Fruit fly (Drosophila melanogaster) whole organism, embryonic: Measurements from ENCODE around the gene CycC.
A peak's percentile ranks its signal among the peaks of the same experiment; 100 is the strongest.

Experiments
- Ada2b ChIP-seq: fragments of 200-800 bp; sonication (Bioruptor generic); IDR thresholded peaks from 2 replicates; pipeline ENCODE4 v1.3.6; 2022; ENCODE audit warnings: missing biosample characterization, missing genetic modification characterization
- Antp ChIP-seq: fragments of 200-800 bp; sonication (Bioruptor generic); optimal IDR thresholded peaks from 3 replicates; lab custom pipeline; 2016; ENCODE audit warnings: missing biosample characterization, missing genetic modification characterization
- Atf-2 ChIP-seq: fragments of 200-800 bp; sonication (Bioruptor generic); optimal IDR thresholded peaks from 2 replicates; lab custom pipeline; 2016; ENCODE audit warnings: missing biosample characterization, missing genetic modification characterization
- CG10321 ChIP-seq: fragments of 200-800 bp; sonication (Bioruptor generic); IDR thresholded peaks from 2 replicates; pipeline ENCODE4 v1.3.6; 2022; ENCODE audit warnings: missing biosample characterization, missing genetic modification characterization
- CG11085 ChIP-seq: fragments of 200-800 bp; sonication (Bioruptor generic); IDR thresholded peaks from 2 replicates; pipeline ENCODE4 v1.3.6; 2022; ENCODE audit warnings: missing biosample characterization, missing genetic modification characterization
- CG11093 ChIP-seq: fragments of 200-800 bp; sonication (Bioruptor generic); IDR thresholded peaks from 3 replicates; pipeline ENCODE4 v1.3.6; 2022; ENCODE audit warnings: missing biosample characterization, missing genetic modification characterization
- CG11398 ChIP-seq: fragments of 200-800 bp; sonication (Bioruptor generic); optimal IDR thresholded peaks from 2 replicates; lab custom pipeline; 2016; ENCODE audit warnings: missing biosample characterization, missing genetic modification characterization
- CG1233 ChIP-seq: fragments of 200-800 bp; sonication (Bioruptor generic); optimal IDR thresholded peaks from 4 replicates; lab custom pipeline; 2018; ENCODE audit warnings: missing biosample characterization, mild to moderate bottlenecking, missing genetic modification characterization
- CG13775 ChIP-seq: fragments of 200-800 bp; sonication (Bioruptor generic); optimal IDR thresholded peaks from 3 replicates; lab custom pipeline; 2017; ENCODE audit warnings: missing biosample characterization, mild to moderate bottlenecking, missing genetic modification characterization
- CG2116 ChIP-seq: fragments of 200-800 bp; sonication (Bioruptor generic); optimal IDR thresholded peaks from 3 replicates; lab custom pipeline; 2018; ENCODE audit warnings: missing biosample characterization, mild to moderate bottlenecking, missing genetic modification characterization
- CG30403 ChIP-seq: fragments of 200-800 bp; sonication (Bioruptor generic); optimal IDR thresholded peaks from 3 replicates; lab custom pipeline; 2016; ENCODE audit warnings: missing biosample characterization, missing genetic modification characterization
- CG31388 ChIP-seq: fragments of 200-800 bp; sonication (Bioruptor generic); optimal IDR thresholded peaks from 2 replicates; lab custom pipeline; 2016; ENCODE audit warnings: missing biosample characterization, missing genetic modification characterization
- CG34224 ChIP-seq: fragments of 200-800 bp; sonication (Bioruptor generic); IDR thresholded peaks from 3 replicates; pipeline ENCODE4 v1.3.6; 2022; ENCODE audit warnings: missing biosample characterization, missing genetic modification characterization; ENCODE audit not compliant: partially characterized antibody
- CG34376 ChIP-seq: fragments of 200-800 bp; sonication (Bioruptor generic); optimal IDR thresholded peaks from 2 replicates; lab custom pipeline; 2018; ENCODE audit warnings: missing biosample characterization, mild to moderate bottlenecking, missing genetic modification characterization
- CG7928 ChIP-seq: fragments of 200-800 bp; sonication (Bioruptor generic); optimal IDR thresholded peaks from 2 replicates; lab custom pipeline; 2017; ENCODE audit warnings: missing biosample characterization, mild to moderate bottlenecking, missing genetic modification characterization
- CG7987 ChIP-seq: fragments of 200-800 bp; sonication (Bioruptor generic); optimal IDR thresholded peaks from 2 replicates; lab custom pipeline; 2018; ENCODE audit warnings: missing biosample characterization, mild to moderate bottlenecking, missing genetic modification characterization, moderate library complexity
- CG8388 ChIP-seq: fragments of 200-800 bp; sonication (Bioruptor generic); optimal IDR thresholded peaks from 2 replicates; lab custom pipeline; 2019; ENCODE audit warnings: missing biosample characterization, mild to moderate bottlenecking, missing genetic modification characterization, moderate library complexity
- CG9437 ChIP-seq: fragments of 200-800 bp; sonication (Bioruptor generic); optimal IDR thresholded peaks from 2 replicates; lab custom pipeline; 2018; ENCODE audit warnings: missing biosample characterization, mild to moderate bottlenecking, missing genetic modification characterization
- CG9727 ChIP-seq: fragments of 200-800 bp; sonication (Bioruptor generic); optimal IDR thresholded peaks from 3 replicates; lab custom pipeline; 2017; ENCODE audit warnings: missing biosample characterization, mild to moderate bottlenecking, missing genetic modification characterization
- CG9817 ChIP-seq: fragments of 200-800 bp; sonication (Bioruptor generic); optimal IDR thresholded peaks from 2 replicates; lab custom pipeline; 2018; ENCODE audit warnings: missing biosample characterization, mild to moderate bottlenecking, missing genetic modification characterization, moderate library complexity
- CkIIα-i1 ChIP-seq: fragments of 200-800 bp; sonication (Bioruptor generic); IDR thresholded peaks from 2 replicates; pipeline ENCODE4 v1.3.6; 2022; ENCODE audit warnings: missing biosample characterization, missing genetic modification characterization
- CoRest ChIP-seq: fragments of 200-800 bp; sonication (Bioruptor generic); optimal IDR thresholded peaks from 3 replicates; lab custom pipeline; 2018; ENCODE audit warnings: missing biosample characterization, mild to moderate bottlenecking, missing genetic modification characterization, moderate library complexity
- HLH54F ChIP-seq: fragments of 200-800 bp; sonication (Bioruptor generic); optimal IDR thresholded peaks from 3 replicates; lab custom pipeline; 2016; ENCODE audit warnings: missing biosample characterization, missing genetic modification characterization
- HLHmδ ChIP-seq: fragments of 200-800 bp; sonication (Bioruptor generic); optimal IDR thresholded peaks from 2 replicates; lab custom pipeline; 2018; ENCODE audit warnings: missing biosample characterization, mild to moderate bottlenecking, missing genetic modification characterization, moderate library complexity
- Hand ChIP-seq: fragments of 200-800 bp; sonication (Bioruptor generic); optimal IDR thresholded peaks from 2 replicates; lab custom pipeline; 2017; ENCODE audit warnings: mild to moderate bottlenecking, missing biosample characterization, missing genetic modification reagents, missing genetic modification characterization
- Hey ChIP-seq: fragments of 200-800 bp; sonication (Bioruptor generic); optimal IDR thresholded peaks from 3 replicates; lab custom pipeline; 2018; ENCODE audit warnings: missing biosample characterization, mild to moderate bottlenecking, missing genetic modification characterization
- HmgZ ChIP-seq: fragments of 200-800 bp; sonication (Bioruptor generic); optimal IDR thresholded peaks from 2 replicates; lab custom pipeline; 2018; ENCODE audit warnings: missing biosample characterization, mild to moderate bottlenecking, missing genetic modification characterization
- MBD-R2 ChIP-seq: fragments of 200-800 bp; sonication (Bioruptor generic); IDR thresholded peaks from 2 replicates; pipeline ENCODE4 v1.3.6; 2022; ENCODE audit warnings: missing biosample characterization, missing genetic modification characterization
- PHDP ChIP-seq: fragments of 200-800 bp; sonication (Bioruptor generic); optimal IDR thresholded peaks from 3 replicates; lab custom pipeline; 2018; ENCODE audit warnings: missing biosample characterization, mild to moderate bottlenecking, missing genetic modification characterization, moderate library complexity
- Xbp1 ChIP-seq: fragments of 200-800 bp; sonication (Bioruptor generic); optimal IDR thresholded peaks from 3 replicates; lab custom pipeline; 2016; ENCODE audit warnings: missing biosample characterization, mild to moderate bottlenecking, missing genetic modification characterization
- Xrp1 ChIP-seq: fragments of 200-800 bp; sonication (Bioruptor generic); IDR thresholded peaks from 2 replicates; pipeline ENCODE4 v1.3.6; 2022; ENCODE audit warnings: missing biosample characterization, missing genetic modification characterization
- ara ChIP-seq: fragments of 200-800 bp; sonication (Bioruptor generic); IDR thresholded peaks from 2 replicates; pipeline ENCODE4 v1.3.6; 2022; ENCODE audit warnings: missing biosample characterization, missing genetic modification characterization
- bab2 ChIP-seq: fragments of 200-800 bp; sonication (Bioruptor generic); optimal IDR thresholded peaks from 2 replicates; lab custom pipeline; 2016; ENCODE audit warnings: missing biosample characterization, missing genetic modification characterization
- chm ChIP-seq: fragments of 200-800 bp; sonication (Bioruptor generic); IDR thresholded peaks from 2 replicates; pipeline ENCODE4 v1.3.6; 2022; ENCODE audit warnings: missing biosample characterization, missing genetic modification characterization
- cwo ChIP-seq: fragments of 200-800 bp; sonication (Bioruptor generic); optimal IDR thresholded peaks from 3 replicates; lab custom pipeline; 2017; ENCODE audit warnings: missing biosample characterization, missing genetic modification characterization, mild to moderate bottlenecking, moderate library complexity, missing genetic modification reagents
- dan ChIP-seq: fragments of 200-800 bp; sonication (Bioruptor generic); IDR thresholded peaks from 2 replicates; pipeline ENCODE4 v1.3.6; 2022; ENCODE audit warnings: missing biosample characterization, missing genetic modification characterization
- dati ChIP-seq: fragments of 200-800 bp; sonication (Bioruptor generic); IDR thresholded peaks from 2 replicates; pipeline ENCODE4 v1.3.6; 2022; ENCODE audit warnings: missing biosample characterization, missing genetic modification characterization
- emc ChIP-seq: fragments of 200-800 bp; sonication (Bioruptor generic); optimal IDR thresholded peaks from 2 replicates; lab custom pipeline; 2016; ENCODE audit warnings: missing biosample characterization, missing genetic modification characterization
- fd96Cb ChIP-seq: fragments of 200-800 bp; sonication (Bioruptor generic); optimal IDR thresholded peaks from 2 replicates; lab custom pipeline; 2018; ENCODE audit warnings: missing biosample characterization, mild to moderate bottlenecking, missing genetic modification characterization, moderate library complexity
- gcm2 ChIP-seq: fragments of 200-800 bp; sonication (Bioruptor generic); optimal IDR thresholded peaks from 2 replicates; lab custom pipeline; 2016; ENCODE audit warnings: missing biosample characterization, missing genetic modification characterization
- kay ChIP-seq: fragments of 200-800 bp; sonication (Bioruptor generic); optimal IDR thresholded peaks from 2 replicates; lab custom pipeline; 2016; ENCODE audit warnings: missing biosample characterization, missing genetic modification characterization
- nom ChIP-seq: fragments of 200-800 bp; sonication (Bioruptor generic); optimal IDR thresholded peaks from 2 replicates; lab custom pipeline; 2017; ENCODE audit warnings: missing biosample characterization, missing genetic modification characterization, mild to moderate bottlenecking, moderate library complexity, missing genetic modification reagents
- pros ChIP-seq: fragments of 200-800 bp; sonication (Bioruptor generic); optimal IDR thresholded peaks from 3 replicates; lab custom pipeline; 2019; ENCODE audit warnings: missing biosample characterization, mild to moderate bottlenecking, missing genetic modification characterization, moderate library complexity
- run ChIP-seq: fragments of 200-800 bp; sonication (Bioruptor generic); optimal IDR thresholded peaks from 3 replicates; lab custom pipeline; 2018; ENCODE audit warnings: missing biosample characterization, mild to moderate bottlenecking, missing genetic modification characterization
- sens ChIP-seq: fragments of 200-800 bp; sonication (Bioruptor generic); peaks from one replicate; lab custom pipeline; 2016; ENCODE audit warnings: missing biosample characterization, missing genetic modification characterization
- stc ChIP-seq: fragments of 200-800 bp; sonication (Bioruptor generic); IDR thresholded peaks from 2 replicates; pipeline ENCODE4 v1.3.6; 2022; ENCODE audit warnings: missing biosample characterization, missing genetic modification characterization
- tin ChIP-seq: fragments of 200-800 bp; sonication (Bioruptor generic); optimal IDR thresholded peaks from 3 replicates; lab custom pipeline; 2016; ENCODE audit warnings: missing biosample characterization, missing genetic modification characterization
- toy ChIP-seq: fragments of 200-800 bp; sonication (Bioruptor generic); IDR thresholded peaks from 2 replicates; pipeline ENCODE4 v1.3.6; 2022; ENCODE audit warnings: missing biosample characterization, missing genetic modification characterization
- zen ChIP-seq: fragments of 200-800 bp; sonication (Bioruptor generic); optimal IDR thresholded peaks from 3 replicates; lab custom pipeline; 2018; ENCODE audit warnings: missing biosample characterization, mild to moderate bottlenecking, missing genetic modification characterization, moderate library complexity
- zen2 ChIP-seq: fragments of 200-800 bp; sonication (Bioruptor generic); IDR thresholded peaks from 3 replicates; pipeline ENCODE4 v1.3.6; 2022; ENCODE audit warnings: missing biosample characterization, missing genetic modification characterization; ENCODE audit not compliant: partially characterized antibody
- zf30C ChIP-seq: fragments of 200-800 bp; sonication (Bioruptor generic); optimal IDR thresholded peaks from 3 replicates; lab custom pipeline; 2018; ENCODE audit warnings: missing biosample characterization, mild to moderate bottlenecking, missing genetic modification characterization

CycC gene

DNA sequence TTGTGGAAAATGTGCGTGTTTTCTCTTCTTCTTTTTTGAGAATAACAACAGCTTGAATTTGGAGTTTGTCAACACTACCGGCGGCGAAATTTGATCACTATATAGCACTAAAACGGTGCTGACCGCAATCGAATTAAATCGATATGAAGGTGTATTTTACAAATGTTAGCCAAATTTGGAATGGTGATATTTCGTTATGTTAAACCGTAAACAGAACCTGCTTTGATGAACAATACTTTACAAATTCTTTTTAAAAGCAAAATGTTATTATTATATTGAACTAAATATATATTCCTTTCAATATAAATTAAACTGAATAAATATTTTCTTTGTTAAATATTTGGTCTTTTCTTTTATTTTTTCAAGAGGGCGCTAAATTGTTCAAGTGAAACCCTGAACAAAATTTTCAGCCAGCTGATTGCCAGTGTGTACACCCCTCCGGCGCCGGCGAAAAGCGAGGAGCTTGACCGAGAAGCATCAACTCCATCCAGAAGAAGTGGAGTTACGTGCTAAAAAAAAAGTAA, 3.9 kb downstream of the CycC start, which contains the start of the genes Rrp6, CG33331 and CG33332 (continued):
- peak; percentile 37 for TF ChIP-seq Hand
- TF ChIP-seq kay (GFP tag; lab: Kevin White, UChicago) = no peak
- TF ChIP-seq Antp (GFP tag; lab: Kevin White, UChicago) = peak; percentile 60
- peak; percentile 57 for TF ChIP-seq CG7987 (GFP tag; lab: Kevin White, UChicago)
- peak; percentile 65 for TF ChIP-seq nom (GFP tag; lab: Kevin White, UChicago)
- TF ChIP-seq CG11085 = peak; percentile 61
- TF ChIP-seq sens (GFP tag; lab: Kevin White, UChicago) = peak; percentile 64
- peak; percentile 32; the same call in 1 of the 2 replicates for TF ChIP-seq chm (GFP tag; lab: Robert Waterston, UW)
- no peak for TF ChIP-seq Hey (tag; lab: Kevin White, UChicago)
- peak; percentile 65 for TF ChIP-seq CG1233 (GFP tag; lab: Kevin White, UChicago)
- no peak for TF ChIP-seq CG10321 (GFP tag; lab: Robert Waterston, UW)
- TF ChIP-seq CoRest (tag; lab: Kevin White, UChicago) = peak; percentile 85
- peak; percentile 74 for TF ChIP-seq HLH54F (GFP tag; lab: Kevin White, UChicago)
- peak; percentile 68 for TF ChIP-seq CG13775 (GFP tag; lab: Kevin White, UChicago)
- peak; percentile 34; the same call in 1 of the 2 replicates for TF ChIP-seq Ada2b (GFP tag; lab: Robert Waterston, UW)
- TF ChIP-seq Xrp1 (GFP tag; lab: Robert Waterston, UW) = peak; percentile 63
- no peak for TF ChIP-seq CG11093
- TF ChIP-seq CG9437 (GFP tag; lab: Kevin White, UChicago) = peak; percentile 66
- TF ChIP-seq Xbp1 = peak; percentile 78
- TF ChIP-seq CG34376 = peak; percentile 59
- peak; percentile 83 for TF ChIP-seq CG7928 (GFP tag; lab: Kevin White, UChicago)
- TF ChIP-seq CkIIα-i1 (GFP tag; lab: Robert Waterston, UW) = no peak
- peak; percentile 77 for TF ChIP-seq tin (GFP tag; lab: Kevin White, UChicago)
- peak; percentile 82 for TF ChIP-seq zen2 (GFP tag; lab: Robert Waterston, UW)
- no peak for TF ChIP-seq pros (GFP tag; lab: Kevin White, UChicago)
- no peak for TF ChIP-seq emc (GFP tag; lab: Kevin White, UChicago)
- TF ChIP-seq dan (GFP tag; lab: Robert Waterston, UW) = no peak
- TF ChIP-seq CG31388 (GFP tag; lab: Kevin White, UChicago) = peak; percentile 27
- TF ChIP-seq zf30C (GFP tag; lab: Kevin White, UChicago) = no peak
- peak; percentile 53 for TF ChIP-seq bab2 (GFP tag; lab: Kevin White, UChicago)
- peak; percentile 84 for TF ChIP-seq CG9817 (tag; lab: Kevin White, UChicago)
- TF ChIP-seq Atf-2 (GFP tag; lab: Kevin White, UChicago) = peak; percentile 35
- TF ChIP-seq CG2116 (GFP tag; lab: Kevin White, UChicago) = peak; percentile 92
- peak; percentile 71 for TF ChIP-seq PHDP (tag; lab: Kevin White, UChicago)
- peak; percentile 35 for TF ChIP-seq zen
- TF ChIP-seq HmgZ (tag; lab: Kevin White, UChicago) = peak; percentile 45
- peak; percentile 80 for TF ChIP-seq CG34224 (GFP tag; lab: Robert Waterston, UW)
- TF ChIP-seq cwo (GFP tag; lab: Kevin White, UChicago) = peak; percentile 59
- TF ChIP-seq CG30403 (GFP tag; lab: Kevin White, UChicago) = peak; percentile 86
- no peak for TF ChIP-seq toy (GFP tag; lab: Robert Waterston, UW)
- no peak for TF ChIP-seq dati (GFP tag; lab: Robert Waterston, UW)
- no peak for TF ChIP-seq CG11398 (GFP tag; lab: Kevin White, UChicago)
- peak; percentile 64 for TF ChIP-seq MBD-R2 (GFP tag; lab: Robert Waterston, UW)
- TF ChIP-seq CG9727 (GFP tag; lab: Kevin White, UChicago) = peak; percentile 59
- TF ChIP-seq ara (GFP tag; lab: Robert Waterston, UW) = peak; percentile 31; the same call in 1 of the 2 replicates
- TF ChIP-seq fd96Cb (tag; lab: Kevin White, UChicago) = peak; percentile 18
- TF ChIP-seq stc (GFP tag; lab: Robert Waterston, UW) = no peak; the same call in 1 of the 2 replicates
- no peak for TF ChIP-seq HLHmδ
- TF ChIP-seq CG8388 (GFP tag; lab: Kevin White, UChicago) = peak; percentile 31
- no peak for TF ChIP-seq gcm2 (GFP tag; lab: Kevin White, UChicago)
- peak; percentile 42 for TF ChIP-seq run
